Worm (Caenorhabditis elegans): ENCODE data around the gene T24H7.9.

The T24H7.9 gene

DNA sequence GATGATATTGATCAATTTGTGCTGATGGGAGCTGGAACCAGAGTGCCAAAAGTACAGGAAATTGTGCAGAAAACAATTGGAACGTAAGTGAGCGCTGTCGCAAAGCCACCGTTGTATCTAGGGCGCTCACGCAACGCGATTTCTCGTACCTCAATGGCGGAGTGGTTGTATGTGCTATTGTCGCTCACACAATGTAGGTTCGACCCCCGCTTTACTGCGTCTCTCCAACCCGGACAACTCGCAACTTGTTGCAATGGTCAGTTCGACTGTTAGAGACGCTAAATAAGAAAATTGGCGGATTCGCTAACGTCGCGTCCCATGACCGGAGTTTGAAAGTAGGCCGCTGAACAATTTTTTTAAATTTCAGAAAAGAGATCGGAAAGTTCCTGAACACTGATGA lies 13.2 kb upstream of the T24H7.9 start (continued):
- TF ChIP-seq efl-1 (optimal IDR thresholded peaks at IDR 0.05) (peak; percentile 64 to 74), efl-1 (GFP tag; optimal IDR thresholded peaks at IDR 0.05 in 1 of 2) (peak; percentile 62 to 98), lin-15B (tag; optimal IDR thresholded peaks at IDR 0.05) (no peak), nhr-77 (tag; optimal IDR thresholded peaks at IDR 0.05) (peak; percentile 47), nhr-71 (tag; optimal IDR thresholded peaks at IDR 0.05) (peak; percentile 58), unc-86 (tag; optimal IDR thresholded peaks at IDR 0.05) (peak; percentile 18), mep-1 (tag; optimal IDR thresholded peaks at IDR 0.05) (peak; percentile 71), lsy-2 (tag; optimal IDR thresholded peaks at IDR 0.05) (peak; percentile 8 to 60), hlh-4 (tag; optimal IDR thresholded peaks at IDR 0.05) (no peak), snu-23 (GFP tag; optimal IDR thresholded peaks at IDR 0.05) (peak; percentile 64), nhr-47 (tag; optimal IDR thresholded peaks at IDR 0.05) (peak; percentile 60), skn-1 (tag; optimal IDR thresholded peaks at IDR 0.05) (peak; percentile 27), unc-130 (tag; optimal IDR thresholded peaks at IDR 0.05) (peak; percentile 35), elt-3 (tag; optimal IDR thresholded peaks at IDR 0.05) (peak in 1 of 6 experiments; percentile 10), Y116A8C.19 (tag; optimal IDR thresholded peaks at IDR 0.05; ENCODE audit: borderline replicate concordance) (no peak), mdl-1 (tag; optimal IDR thresholded peaks at IDR 0.05) (peak in 1 of 2 experiments; percentile 49), fos-1 (tag; optimal IDR thresholded peaks at IDR 0.05) (peak; percentile 10)

DNA sequence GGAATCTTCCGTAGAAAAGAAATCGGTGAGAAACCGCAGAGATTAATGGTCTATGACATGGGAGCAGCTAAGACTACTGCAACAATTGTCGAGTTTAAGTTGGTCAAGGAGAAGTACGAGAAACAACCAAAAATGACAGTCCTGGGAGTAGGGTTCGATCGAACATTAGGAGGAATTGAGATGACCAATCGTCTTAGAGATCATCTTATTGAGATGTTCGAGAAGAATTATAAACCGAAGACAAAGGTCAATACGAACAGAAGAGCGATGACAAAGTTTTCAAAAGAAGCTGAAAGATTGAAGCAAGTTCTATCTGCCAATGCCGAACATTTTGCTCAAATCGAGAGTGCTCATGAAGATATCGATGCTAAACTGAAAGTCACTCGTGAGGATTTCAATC lies 12.7 kb upstream of the T24H7.9 start:
- TF ChIP-seq grh-1 (GFP tag; IDR thresholded peaks at IDR 0.05) = no peak
- TF ChIP-seq efl-1 (optimal IDR thresholded peaks at IDR 0.05) = no peak
- peak in 1 of 2 experiments; percentile 56 for TF ChIP-seq efl-1 (GFP tag; optimal IDR thresholded peaks at IDR 0.05 in 1 of 2)
- no peak for TF ChIP-seq vab-15 (tag; optimal IDR thresholded peaks at IDR 0.05)
- TF ChIP-seq zip-4 (GFP tag; optimal IDR thresholded peaks at IDR 0.05) = no peak

DNA sequence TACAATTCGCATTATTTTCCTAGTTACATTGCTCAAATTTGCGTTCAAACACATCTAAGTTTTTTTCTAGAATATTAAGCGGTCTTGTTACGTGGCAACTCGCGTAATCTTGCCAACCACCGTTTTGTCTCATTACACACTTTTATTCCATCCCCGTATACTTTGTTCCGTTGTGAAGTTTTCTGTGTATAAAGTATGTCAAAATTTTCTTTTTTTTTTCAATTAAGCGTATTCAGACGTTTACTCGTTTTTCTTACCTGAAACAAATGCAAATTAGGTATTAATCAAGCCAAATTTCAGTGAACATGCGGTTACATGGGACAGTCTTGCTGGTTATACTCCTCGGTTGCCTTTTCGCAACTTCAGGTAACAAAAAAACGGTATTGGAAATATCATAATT lies 11.7 kb upstream of the T24H7.9 start, which contains the start of gene T24H7.2:
Gene T24H7.2, plus strand, starts transcription at position 301 of the 400 bp plus-strand sequence.
- TF ChIP-seq lsy-2 (tag; optimal IDR thresholded peaks at IDR 0.05) (no peak), unc-62 (GFP tag; optimal IDR thresholded peaks at IDR 0.05) (no peak), lin-14 (GFP tag; optimal IDR thresholded peaks at IDR 0.05) (no peak)

DNA sequence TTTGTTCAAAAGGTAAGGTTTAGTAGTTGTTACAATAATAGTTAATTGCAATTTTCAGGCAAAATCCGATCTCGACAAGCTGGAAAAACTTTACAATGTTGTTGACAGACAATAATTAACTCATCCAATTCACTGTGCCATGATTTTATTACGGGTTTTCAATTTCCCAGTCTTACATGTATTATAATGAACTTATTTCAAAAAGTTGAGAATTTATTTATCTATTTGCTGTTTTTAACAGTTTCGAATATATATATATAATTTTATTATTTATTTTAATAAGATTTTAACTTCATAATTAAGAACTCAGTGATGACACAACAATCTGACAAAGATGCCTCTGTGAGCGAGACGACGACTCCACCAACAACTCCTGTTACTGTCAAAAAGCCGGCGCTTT lies 10.7 kb upstream of the T24H7.9 start, which contains the start of gene lelo-1:
Gene lelo-1, plus strand, starts transcription at position 301 of the 400 bp plus-strand sequence.
- TF ChIP-seq xbp-1 (tag; optimal IDR thresholded peaks at IDR 0.05) = no peak
- TF ChIP-seq ces-1 (GFP tag; optimal IDR thresholded peaks at IDR 0.05) = no peak
- TF ChIP-seq sox-4 (tag; optimal IDR thresholded peaks at IDR 0.05) = no peak
- TF ChIP-seq zip-4 (GFP tag; optimal IDR thresholded peaks at IDR 0.05) = no peak
- TF ChIP-seq dpl-1 (GFP tag; optimal IDR thresholded peaks at IDR 0.05) = no peak
- TF ChIP-seq egl-27 (tag; optimal IDR thresholded peaks at IDR 0.05) = no peak
- no peak for TF ChIP-seq mab-9 (GFP tag; IDR thresholded peaks at IDR 0.05)
- no peak for TF ChIP-seq efl-1 (optimal IDR thresholded peaks at IDR 0.05)
- peak in 1 of 2 experiments; percentile 30 for TF ChIP-seq efl-1 (GFP tag; optimal IDR thresholded peaks at IDR 0.05 in 1 of 2)
- no peak for TF ChIP-seq grh-1 (GFP tag; IDR thresholded peaks at IDR 0.05)

DNA sequence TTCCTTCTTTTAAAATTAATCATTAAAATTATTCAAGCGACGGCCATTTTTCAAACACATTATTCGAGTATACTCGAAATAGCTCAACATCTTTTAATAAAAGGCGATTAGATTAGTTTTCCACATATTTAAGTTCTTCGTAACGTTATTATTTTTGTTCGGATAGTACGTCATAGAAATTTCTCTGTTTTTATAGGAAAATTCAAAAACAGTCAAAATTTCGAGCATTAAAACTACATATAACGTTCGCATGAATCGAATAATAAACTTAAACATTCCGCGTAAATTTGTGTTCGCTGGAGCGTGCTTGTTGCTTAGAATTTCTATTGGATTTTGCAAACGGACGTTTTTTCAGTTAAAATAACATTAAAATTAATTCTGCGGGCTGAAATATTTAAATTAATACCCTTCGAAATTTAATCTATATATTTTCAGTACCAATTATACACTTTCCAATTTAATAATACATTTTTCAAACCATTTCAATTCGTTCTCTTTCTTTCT lies 9.9 kb upstream of the T24H7.9 start, which contains the start of gene blos-4:
Gene blos-4, plus strand, starts transcription at position 51 of the 504 bp plus-strand sequence.
- TF ChIP-seq nhr-84 (tag; optimal IDR thresholded peaks at IDR 0.05) (no peak), nhr-20 (tag; optimal IDR thresholded peaks at IDR 0.05) (no peak), dpl-1 (GFP tag; optimal IDR thresholded peaks at IDR 0.05) (peak; percentile 19 to 80 (median 67)), lin-35 (GFP tag; optimal IDR thresholded peaks at IDR 0.05) (peak; percentile 37 to 90), elt-2 (tag; optimal IDR thresholded peaks at IDR 0.05) (no peak), isw-1 (GFP tag; IDR thresholded peaks at IDR 0.05) (no peak), lsy-2 (tag; optimal IDR thresholded peaks at IDR 0.05) (peak in 1 of 2 experiments; percentile 30), blmp-1 (tag; optimal IDR thresholded peaks at IDR 0.05) (peak; percentile 1), nhr-19 (GFP tag; conservative IDR thresholded peaks at IDR 0.05) (no peak), efl-1 (optimal IDR thresholded peaks at IDR 0.05) (peak in 1 of 2 experiments; percentile 71), efl-1 (GFP tag; optimal IDR thresholded peaks at IDR 0.05 in 1 of 2) (peak; percentile 78 to 97), skn-1 (tag; optimal IDR thresholded peaks at IDR 0.05) (no peak), hlh-4 (tag; optimal IDR thresholded peaks at IDR 0.05) (no peak), nhr-77 (tag; optimal IDR thresholded peaks at IDR 0.05) (no peak)

Data from whole organism, L1 larva.